Fruit fly (Drosophila melanogaster) whole organism, embryonic: ENCODE data around the gene CG34281.

Source experiments
- Aef1 ChIP-seq: fragments of 200-800 bp; sonication (Bioruptor generic); IDR thresholded peaks from 3 replicates; pipeline ENCODE4 v1.3.6; 2022; ENCODE audit warnings: missing biosample characterization, missing genetic modification characterization
- Atf-2 ChIP-seq: fragments of 200-800 bp; sonication (Bioruptor generic); optimal IDR thresholded peaks from 2 replicates; lab custom pipeline; 2016; ENCODE audit warnings: missing biosample characterization, missing genetic modification characterization
- CG10267 ChIP-seq: fragments of 200-800 bp; sonication (Bioruptor generic); optimal IDR thresholded peaks from 2 replicates; lab custom pipeline; 2018; ENCODE audit warnings: missing biosample characterization, mild to moderate bottlenecking, missing genetic modification characterization, moderate library complexity
- CG11093 ChIP-seq: fragments of 200-800 bp; sonication (Bioruptor generic); IDR thresholded peaks from 3 replicates; pipeline ENCODE4 v1.3.6; 2022; ENCODE audit warnings: missing biosample characterization, missing genetic modification characterization
- CG11456 ChIP-seq: fragments of 200-800 bp; sonication (Bioruptor generic); IDR thresholded peaks from 3 replicates; pipeline ENCODE4 v1.3.6; 2022; ENCODE audit warnings: missing biosample characterization, missing genetic modification characterization
- CG13123 ChIP-seq: fragments of 200-800 bp; sonication (Bioruptor generic); optimal IDR thresholded peaks from 2 replicates; lab custom pipeline; 2016; ENCODE audit warnings: missing biosample characterization, missing genetic modification characterization
- CG15269 ChIP-seq: fragments of 200-800 bp; sonication (Bioruptor generic); optimal IDR thresholded peaks from 2 replicates; lab custom pipeline; 2018; ENCODE audit warnings: missing biosample characterization, mild to moderate bottlenecking, missing genetic modification characterization, moderate library complexity
- CG16815 ChIP-seq: fragments of 200-800 bp; sonication (Bioruptor generic); optimal IDR thresholded peaks from 3 replicates; lab custom pipeline; 2017; ENCODE audit warnings: missing biosample characterization, mild to moderate bottlenecking, missing genetic modification characterization
- CG17568 ChIP-seq: fragments of 200-800 bp; sonication (Bioruptor generic); optimal IDR thresholded peaks from 2 replicates; lab custom pipeline; 2018; ENCODE audit warnings: missing biosample characterization, mild to moderate bottlenecking, missing genetic modification characterization, moderate library complexity
- CG18599 ChIP-seq: fragments of 200-800 bp; sonication (Bioruptor generic); optimal IDR thresholded peaks from 3 replicates; lab custom pipeline; 2017; ENCODE audit warnings: missing biosample characterization, missing genetic modification characterization, mild to moderate bottlenecking, moderate library complexity, missing genetic modification reagents
- CG3281 ChIP-seq: fragments of 200-800 bp; sonication (Bioruptor generic); optimal IDR thresholded peaks from 3 replicates; lab custom pipeline; 2017; ENCODE audit warnings: missing biosample characterization, mild to moderate bottlenecking, missing genetic modification characterization
- CG4854 ChIP-seq: fragments of 200-800 bp; sonication (Bioruptor generic); optimal IDR thresholded peaks from 2 replicates; lab custom pipeline; 2016; ENCODE audit warnings: missing biosample characterization, missing genetic modification characterization, inconsistent platforms
- CG8388 ChIP-seq: fragments of 200-800 bp; sonication (Bioruptor generic); optimal IDR thresholded peaks from 2 replicates; lab custom pipeline; 2019; ENCODE audit warnings: missing biosample characterization, mild to moderate bottlenecking, missing genetic modification characterization, moderate library complexity
- Dek ChIP-seq: fragments of 200-800 bp; sonication (Bioruptor generic); optimal IDR thresholded peaks from 3 replicates; lab custom pipeline; 2019; ENCODE audit warnings: missing biosample characterization, mild to moderate bottlenecking, missing genetic modification characterization, moderate library complexity
- Doc3 ChIP-seq: fragments of 200-800 bp; sonication (Bioruptor generic); IDR thresholded peaks from 3 replicates; pipeline ENCODE4 v1.3.6; 2022; ENCODE audit warnings: missing biosample characterization, missing genetic modification characterization; ENCODE audit not compliant: partially characterized antibody
- Eip74EF ChIP-seq, 2 experiments: fragments of 200-800 bp in 1 of 2; fragments of >200 bp in 1 of 2; sonication (Bioruptor generic) in 1 of 2; optimal IDR thresholded peaks; 2 replicates each; lab custom pipeline; 2017 to 2019; ENCODE audit warnings: missing biosample characterization in 2 of 2, missing genetic modification characterization in 2 of 2, mild to moderate bottlenecking in 1 of 2, moderate library complexity in 1 of 2
- Gug ChIP-seq: fragments of 200-800 bp; sonication (Bioruptor generic); IDR thresholded peaks from 4 replicates; pipeline ENCODE4 v1.3.6; 2022; ENCODE audit warnings: missing biosample characterization, missing genetic modification characterization
- H15 ChIP-seq: fragments of 200-800 bp; sonication (Bioruptor generic); IDR thresholded peaks from 3 replicates; pipeline ENCODE4 v1.3.6; 2022; ENCODE audit warnings: missing biosample characterization, missing genetic modification characterization
- HLH4C ChIP-seq: fragments of 200-800 bp; sonication (Bioruptor generic); IDR thresholded peaks from 3 replicates; pipeline ENCODE4 v1.3.6; 2022; ENCODE audit warnings: missing biosample characterization, missing genetic modification characterization; ENCODE audit not compliant: partially characterized antibody
- MTF-1 ChIP-seq: fragments of 200-800 bp; sonication (Bioruptor generic); optimal IDR thresholded peaks from 2 replicates; lab custom pipeline; 2018; ENCODE audit warnings: missing biosample characterization, mild to moderate bottlenecking, missing genetic modification characterization, borderline replicate concordance
- Max ChIP-seq: fragments of 200-800 bp; sonication (Bioruptor generic); optimal IDR thresholded peaks from 2 replicates; lab custom pipeline; 2016; ENCODE audit warnings: missing biosample characterization, mild to moderate bottlenecking, missing genetic modification characterization
- Med ChIP-seq: fragments of 200-800 bp; sonication (Bioruptor generic); peaks from one replicate; lab custom pipeline; 2016; ENCODE audit warnings: missing biosample characterization, missing genetic modification characterization, mild to moderate bottlenecking, inconsistent platforms, moderate library complexity
- Pdp1 ChIP-seq, 2 experiments: fragments of 200-800 bp; sonication (Bioruptor generic); optimal IDR thresholded peaks; 3 replicates each; lab custom pipeline; 2016; ENCODE audit warnings: missing biosample characterization in 2 of 2, missing genetic modification characterization in 2 of 2, mild to moderate bottlenecking in 1 of 2, moderate library complexity in 1 of 2
- Stat92E ChIP-seq, 3 experiments: fragments of >200 bp in 2 of 3; fragments of 200-800 bp in 1 of 3; sonication (Bioruptor generic) in 1 of 3; optimal IDR thresholded peaks; 2 replicates each; lab custom pipeline; 2017 to 2019; ENCODE audit warnings: missing biosample characterization in 3 of 3, missing genetic modification characterization in 3 of 3, mild to moderate bottlenecking in 1 of 3, moderate library complexity in 1 of 3
- amos ChIP-seq: fragments of 200-800 bp; sonication (Bioruptor generic); IDR thresholded peaks from 2 replicates; pipeline ENCODE4 v1.3.6; 2022; ENCODE audit warnings: missing biosample characterization, missing genetic modification characterization; ENCODE audit not compliant: partially characterized antibody
- az2 ChIP-seq: fragments of 200-800 bp; sonication (Bioruptor generic); optimal IDR thresholded peaks from 3 replicates; lab custom pipeline; 2016; ENCODE audit warnings: missing biosample characterization, missing genetic modification characterization
- bsh ChIP-seq, 2 experiments: fragments of 200-800 bp; sonication (Bioruptor generic); optimal IDR thresholded peaks; 2 replicates each; lab custom pipeline; 2017 to 2018; ENCODE audit warnings: mild to moderate bottlenecking in 2 of 2, missing biosample characterization in 2 of 2, missing genetic modification characterization in 2 of 2, moderate library complexity in 1 of 2
- chinmo ChIP-seq: fragments of 200-800 bp; sonication (Bioruptor generic); IDR thresholded peaks from 4 replicates; pipeline ENCODE4 v1.3.6; 2022; ENCODE audit warnings: missing biosample characterization, missing genetic modification characterization; ENCODE audit not compliant: partially characterized antibody
- dimm ChIP-seq: fragments of 200-800 bp; sonication (Bioruptor generic); IDR thresholded peaks from 2 replicates; pipeline ENCODE4 v1.3.6; 2022; ENCODE audit warnings: missing biosample characterization, missing genetic modification characterization
- eyg ChIP-seq: fragments of 200-800 bp; sonication (Bioruptor generic); optimal IDR thresholded peaks from 3 replicates; lab custom pipeline; 2016; ENCODE audit warnings: missing biosample characterization, missing genetic modification characterization
- inv ChIP-seq: fragments of 200-800 bp; sonication (Bioruptor generic); IDR thresholded peaks from 2 replicates; pipeline ENCODE4 v1.3.6; 2022; ENCODE audit warnings: missing biosample characterization, missing genetic modification characterization; ENCODE audit not compliant: partially characterized antibody
- kni ChIP-seq: fragments of 200-800 bp; sonication (Bioruptor generic); optimal IDR thresholded peaks from 3 replicates; lab custom pipeline; 2017; ENCODE audit warnings: mild to moderate bottlenecking, missing biosample characterization, missing genetic modification reagents, missing genetic modification characterization
- lola ChIP-seq, 3 experiments: fragments of >200 bp in 2 of 3; fragments of 200-800 bp in 1 of 3; sonication (Bioruptor generic) in 1 of 3; optimal IDR thresholded peaks; 2 replicates each; lab custom pipeline; 2017 to 2019; ENCODE audit warnings: missing biosample characterization in 3 of 3, missing genetic modification characterization in 3 of 3, mild to moderate bottlenecking in 1 of 3, moderate library complexity in 1 of 3
- mam ChIP-seq: fragments of 200-800 bp; sonication (Bioruptor generic); optimal IDR thresholded peaks from 3 replicates; lab custom pipeline; 2016; ENCODE audit warnings: missing biosample characterization, missing genetic modification characterization
- nom ChIP-seq: fragments of 200-800 bp; sonication (Bioruptor generic); optimal IDR thresholded peaks from 2 replicates; lab custom pipeline; 2017; ENCODE audit warnings: missing biosample characterization, missing genetic modification characterization, mild to moderate bottlenecking, moderate library complexity, missing genetic modification reagents
- prd ChIP-seq, 3 experiments: fragments of >200 bp in 2 of 3; fragments of 200-800 bp in 1 of 3; sonication (Bioruptor generic) in 1 of 3; optimal IDR thresholded peaks in 2 of 3; IDR thresholded peaks in 1 of 3; 2 replicates in 2 of 3; 3 replicates in 1 of 3; pipeline versions ENCODE4 v1.3.6 to Lab custom; 2017 to 2022; ENCODE audit warnings: missing biosample characterization in 1 of 3, missing genetic modification characterization in 1 of 3
- ranshi ChIP-seq: fragments of 200-800 bp; sonication (Bioruptor generic); IDR thresholded peaks from 2 replicates; pipeline ENCODE4 v1.3.6; 2022; ENCODE audit warnings: missing biosample characterization, missing genetic modification characterization
- ro ChIP-seq: fragments of 200-800 bp; sonication (Bioruptor generic); IDR thresholded peaks from 2 replicates; pipeline ENCODE4 v1.3.6; 2022; ENCODE audit warnings: missing biosample characterization, missing genetic modification characterization
- sc ChIP-seq, 3 experiments: fragments of >200 bp in 2 of 3; fragments of 200-800 bp in 1 of 3; sonication (Bioruptor generic) in 1 of 3; optimal IDR thresholded peaks; 2 replicates in 2 of 3; 3 replicates in 1 of 3; lab custom pipeline; 2017; ENCODE audit warnings: mild to moderate bottlenecking in 1 of 3, missing biosample characterization in 1 of 3, missing genetic modification characterization in 1 of 3, missing genetic modification reagents in 1 of 3
- twi ChIP-seq: fragments of 200-800 bp; optimal IDR thresholded peaks from 2 replicates; lab custom pipeline; 2019; ENCODE audit warnings: missing biosample characterization, mild to moderate bottlenecking, missing genetic modification characterization, moderate library complexity
- zen ChIP-seq: fragments of 200-800 bp; sonication (Bioruptor generic); optimal IDR thresholded peaks from 3 replicates; lab custom pipeline; 2018; ENCODE audit warnings: missing biosample characterization, mild to moderate bottlenecking, missing genetic modification characterization, moderate library complexity
- zen2 ChIP-seq: fragments of 200-800 bp; sonication (Bioruptor generic); IDR thresholded peaks from 3 replicates; pipeline ENCODE4 v1.3.6; 2022; ENCODE audit warnings: missing biosample characterization, missing genetic modification characterization; ENCODE audit not compliant: partially characterized antibody
- zfh1 ChIP-seq: fragments of 200-800 bp; sonication (Bioruptor generic); IDR thresholded peaks from 3 replicates; pipeline ENCODE4 v1.3.6; 2022; ENCODE audit warnings: missing biosample characterization, missing genetic modification characterization

The CG34281 gene

DNA sequence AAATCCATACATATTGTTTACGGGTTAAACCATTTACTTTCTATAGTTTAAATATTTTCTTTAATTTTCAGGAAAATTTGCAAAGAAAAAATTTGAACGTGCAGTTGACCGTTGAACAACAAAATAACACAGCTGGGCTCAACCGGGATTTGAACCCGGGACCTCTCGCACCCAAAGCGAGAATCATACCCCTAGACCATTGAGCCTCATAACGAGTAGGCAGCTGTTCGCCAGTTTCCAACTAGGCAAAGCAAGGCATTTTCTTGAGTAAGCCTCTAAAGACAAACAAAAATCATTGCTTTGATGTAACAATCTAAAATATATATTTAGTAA, 5.3 kb downstream of the CG34281 start (continued):
- no peak for TF ChIP-seq sc (optimal IDR thresholded peaks at IDR 0.05; lab: Kevin White, UChicago)
- TF ChIP-seq sc (GFP tag; optimal IDR thresholded peaks at IDR 0.05; lab: Kevin White, UChicago) = no peak
- TF ChIP-seq prd (optimal IDR thresholded peaks at IDR 0.05; lab: Kevin White, UChicago) = no peak
- no peak for TF ChIP-seq prd (GFP tag; IDR thresholded peaks at IDR 0.05; lab: Robert Waterston, UW)
- TF ChIP-seq inv (GFP tag; lab: Robert Waterston, UW) = 0 out of 2 replicates have a peak, but pooled peaks have one; percentile 57
- no peak for TF ChIP-seq CG16815 (GFP tag; lab: Kevin White, UChicago)
- no peak for TF ChIP-seq CG11456 (GFP tag; lab: Robert Waterston, UW)
- TF ChIP-seq Atf-2 (GFP tag; lab: Kevin White, UChicago) = no peak
- TF ChIP-seq nom (GFP tag; lab: Kevin White, UChicago) = peak; percentile 47

DNA sequence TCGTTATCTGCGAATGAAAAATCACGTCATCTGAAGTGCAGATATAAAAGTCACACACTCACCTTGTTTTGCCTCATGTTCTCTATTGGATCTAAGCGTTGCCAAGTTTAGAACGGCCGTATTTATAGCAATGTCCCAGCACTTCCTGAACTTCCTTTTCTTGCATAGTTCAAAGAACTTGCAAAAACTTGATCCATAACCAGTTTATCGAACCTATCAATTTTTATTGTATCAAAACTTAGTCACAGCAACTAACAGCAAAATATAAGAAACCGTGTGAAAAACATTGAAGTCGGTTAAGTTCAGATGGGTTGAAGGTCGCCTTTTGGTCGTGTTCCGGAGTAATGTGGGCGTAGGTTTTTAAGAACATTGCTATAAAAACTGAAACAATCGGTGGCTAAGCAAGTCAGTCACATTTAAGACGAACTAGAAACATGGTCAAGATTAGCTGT, 6.0 kb downstream of the CG34281 start, which contains the start of the genes CG14324 and CG14326:
CG14324 (minus strand) TSS at position 101 of the 452 bp plus-strand sequence.
CG14326 (plus strand) TSS at position 402 of the 452 bp plus-strand sequence.
- TF ChIP-seq zfh1 (GFP tag; lab: Robert Waterston, UW) (no peak), dimm (no peak), lola (GFP tag; optimal IDR thresholded peaks at IDR 0.05; lab: Kevin White, UChicago) (no peak), Doc3 (GFP tag; lab: Robert Waterston, UW) (no peak), Aef1 (GFP tag; lab: Robert Waterston, UW) (no peak), ranshi (no peak), CG4854 (GFP tag; lab: Kevin White, UChicago) (no peak), kni (GFP tag; lab: Kevin White, UChicago) (no peak)

DNA sequence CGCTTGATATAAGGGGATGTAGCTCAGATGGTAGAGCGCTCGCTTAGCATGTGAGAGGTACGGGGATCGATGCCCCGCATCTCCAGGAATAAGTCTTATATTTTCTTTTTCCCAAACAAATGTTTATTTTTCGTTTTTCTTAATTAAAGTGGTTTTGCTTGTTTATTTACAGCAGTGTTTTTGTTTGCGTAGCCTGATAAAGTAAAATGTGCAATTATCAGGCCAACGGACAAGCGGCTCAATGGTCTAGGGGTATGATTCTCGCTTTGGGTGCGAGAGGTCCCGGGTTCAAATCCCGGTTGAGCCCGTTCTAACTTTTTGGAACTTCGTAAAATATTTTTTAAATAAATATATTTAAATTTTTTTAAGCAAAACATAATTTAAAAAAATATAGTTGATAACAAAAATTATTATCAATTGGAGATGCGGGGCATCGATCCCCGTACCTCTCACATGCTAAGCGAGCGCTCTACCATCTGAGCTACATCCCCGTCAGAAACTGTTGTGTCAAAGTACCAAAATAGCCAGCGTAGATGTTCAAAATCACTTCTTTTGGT, 7.1 kb downstream of the CG34281 start:
- no peak for TF ChIP-seq Pdp1 (GFP tag; optimal IDR thresholded peaks at IDR 0.05; lab: Kevin White, UChicago)
- TF ChIP-seq amos = peak; percentile 84
- no peak for TF ChIP-seq zen (tag; lab: Kevin White, UChicago)
- peak; percentile 89 for TF ChIP-seq HLH4C (GFP tag; lab: Robert Waterston, UW)
- peak; percentile 56; the same call in 1 of the 4 replicates for TF ChIP-seq chinmo
- no peak for TF ChIP-seq CG18599
- TF ChIP-seq mam (GFP tag; lab: Kevin White, UChicago) = no peak
- TF ChIP-seq eyg (GFP tag; lab: Kevin White, UChicago) = no peak
- TF ChIP-seq CG11093 (GFP tag; lab: Robert Waterston, UW) = no peak
- peak; percentile 39 for TF ChIP-seq Dek (tag; lab: Kevin White, UChicago)
- no peak for TF ChIP-seq CG13123 (GFP tag; lab: Kevin White, UChicago)
- no peak for TF ChIP-seq CG15269 (tag; lab: Kevin White, UChicago)
- TF ChIP-seq CG3281 (GFP tag; lab: Kevin White, UChicago) = peak; percentile 18
- no peak for TF ChIP-seq Gug (GFP tag; lab: Robert Waterston, UW)
- peak; percentile 6 for TF ChIP-seq CG8388 (GFP tag; lab: Kevin White, UChicago)
- peak; percentile 73 for TF ChIP-seq Med
- TF ChIP-seq ro = no peak
- peak; percentile 13 for TF ChIP-seq MTF-1 (GFP tag; lab: Kevin White, UChicago)
- peak; percentile 1 to 49 for TF ChIP-seq bsh (GFP tag; optimal IDR thresholded peaks at IDR 0.05; lab: Kevin White, UChicago)
- no peak for TF ChIP-seq twi
- no peak for TF ChIP-seq az2
- no peak for TF ChIP-seq H15
- TF ChIP-seq zen2 (GFP tag; lab: Robert Waterston, UW) = peak; percentile 56
- TF ChIP-seq Max (GFP tag; lab: Kevin White, UChicago) = no peak
- TF ChIP-seq Stat92E (GFP tag; optimal IDR thresholded peaks at IDR 0.05; lab: Kevin White, UChicago) = peak in 1 of 3 experiments; percentile 57
- TF ChIP-seq Eip74EF (GFP tag; optimal IDR thresholded peaks at IDR 0.05; lab: Kevin White, UChicago) = peak in 1 of 2 experiments; percentile 41
- TF ChIP-seq CG10267 (tag; lab: Kevin White, UChicago) = peak; percentile 39
- TF ChIP-seq dimm = no peak
- peak; percentile 46 for TF ChIP-seq CG17568 (GFP tag; lab: Kevin White, UChicago)
